Worm (Caenorhabditis elegans) whole organism, L3 larva: ENCODE results near the gene prkl-1.

Source experiments
- R02D3.7 ChIP-seq: fragments of 150-350 bp; optimal IDR thresholded peaks from 2 replicates; lab custom pipeline; 2014; ENCODE audit warnings: missing biosample characterization, missing genetic modification characterization
- ama-1 ChIP-seq: fragments of 150-350 bp; optimal IDR thresholded peaks from 2 replicates; lab custom pipeline; 2018
- fkh-10 ChIP-seq: sonication (generic microtip); optimal IDR thresholded peaks from 2 replicates; lab custom pipeline; 2017; ENCODE audit warnings: missing biosample characterization, missing genetic modification reagents, missing genetic modification characterization
- fos-1 ChIP-seq: fragments of 150-350 bp; optimal IDR thresholded peaks from 2 replicates; lab custom pipeline; 2014; ENCODE audit warnings: missing biosample characterization, missing genetic modification characterization
- nhr-12 ChIP-seq: fragments of 150-350 bp; optimal IDR thresholded peaks from 2 replicates; lab custom pipeline; 2014; ENCODE audit warnings: missing biosample characterization, missing genetic modification characterization
- nhr-76 ChIP-seq: fragments of 150-350 bp; sonication (generic microtip); optimal IDR thresholded peaks from 5 replicates; lab custom pipeline; 2014; ENCODE audit warnings: missing biosample characterization, missing genetic modification characterization
- nhr-77 ChIP-seq: fragments of 150-350 bp; optimal IDR thresholded peaks from 2 replicates; lab custom pipeline; 2014; ENCODE audit warnings: missing biosample characterization, missing genetic modification characterization
- pha-4 ChIP-seq: fragments of 150-350 bp; optimal IDR thresholded peaks from 2 replicates; lab custom pipeline; 2014; ENCODE audit warnings: missing biosample characterization, missing genetic modification reagents, missing genetic modification characterization
- snpc-4 ChIP-seq: fragments of 150-350 bp; optimal IDR thresholded peaks from 2 replicates; lab custom pipeline; 2014; ENCODE audit warnings: missing biosample characterization, missing genetic modification characterization
- tbx-2 ChIP-seq: sonication (generic microtip); optimal IDR thresholded peaks from 2 replicates; lab custom pipeline; 2016; ENCODE audit warnings: mild to moderate bottlenecking, missing genetic modification characterization, missing compliant biosample characterization
- unc-39 ChIP-seq: sonication (generic microtip); optimal IDR thresholded peaks from 4 replicates; lab custom pipeline; 2017; ENCODE audit warnings: missing biosample characterization, missing genetic modification characterization
- unc-62 ChIP-seq: fragments of 150-350 bp; sonication (generic microtip); optimal IDR thresholded peaks from 4 replicates; lab custom pipeline; 2014; ENCODE audit warnings: missing biosample characterization, missing genetic modification reagents, missing genetic modification characterization

DNA sequence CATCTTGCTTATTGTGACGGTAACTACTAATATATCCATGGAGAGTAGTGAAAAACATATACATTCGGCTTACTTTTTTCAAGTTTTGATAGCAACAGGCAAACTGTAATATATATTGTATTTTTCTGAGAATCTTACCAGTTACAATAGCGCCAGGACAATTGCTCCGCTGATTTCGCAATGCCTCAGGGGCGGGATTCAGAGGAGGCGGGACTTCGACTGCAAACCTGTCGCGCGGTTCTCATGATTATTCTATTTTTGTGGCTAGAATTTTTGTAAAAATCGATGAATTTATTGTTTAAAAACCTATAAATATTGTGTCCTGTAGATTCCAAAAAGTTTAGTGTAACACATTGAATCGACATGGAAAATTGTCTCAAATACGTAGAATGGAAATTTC lies 44.3 kb upstream of the prkl-1 start:
- TF ChIP-seq pha-4 (tag; lab: Kevin White, UChicago) (no peak), unc-39 (tag; lab: Kevin White, UChicago) (no peak), fkh-10 (peak; percentile 58), ama-1 (lab: Kevin White, UChicago) (no peak), nhr-12 (no peak), tbx-2 (tag; lab: Kevin White, UChicago) (no peak), unc-62 (GFP tag; lab: Kevin White, UChicago) (no peak), R02D3.7 (no peak), fos-1 (no peak), snpc-4 (tag; lab: Kevin White, UChicago) (no peak), nhr-76 (no peak), nhr-77 (tag; lab: Kevin White, UChicago) (no peak)
